Worm (Caenorhabditis elegans): ENCODE measurements around the gene lin-1.

ce11 chrIV:2334012-2334411 is 33.9 kb upstream of the lin-1 start:
- TF ChIP-seq flt-1 (GFP tag; IDR thresholded peaks at IDR 0.05) (no peak), med-1 (GFP tag; optimal IDR thresholded peaks at IDR 0.05; ENCODE audit: insufficient read depth) (no peak), klf-2 (GFP tag; conservative IDR thresholded peaks at IDR 0.05) (no peak), T22C8.4 (GFP tag; IDR thresholded peaks at IDR 0.05) (no peak), cog-1 (tag; optimal IDR thresholded peaks at IDR 0.05) (no peak), ztf-29 (GFP tag; IDR thresholded peaks at IDR 0.05) (no peak), tab-1 (GFP tag; IDR thresholded peaks at IDR 0.05) (no peak), ref-1 (GFP tag; conservative IDR thresholded peaks at IDR 0.05) (no peak)

All from whole organism, midembryonic.